Fruit fly (Drosophila melanogaster): ENCODE results near the gene CG3847.

The CG3847 gene

dm6 chrX:6346926-6347367 is at the start of gene CG3847 (continued):
- TF ChIP-seq fd64A (GFP tag; optimal IDR thresholded peaks at IDR 0.05) (no peak), ftz-f1 (GFP tag; optimal IDR thresholded peaks at IDR 0.05) (peak; percentile 82), MTF-1 (GFP tag; optimal IDR thresholded peaks at IDR 0.05; ENCODE audit: borderline replicate concordance) (no peak), Dref (GFP tag; IDR thresholded peaks at IDR 0.05) (peak; percentile 96), gce (GFP tag; IDR thresholded peaks at IDR 0.05) (no peak), CG18599 (GFP tag; optimal IDR thresholded peaks at IDR 0.05) (peak; percentile 58), CG14441 (GFP tag; IDR thresholded peaks at IDR 0.05) (no peak), gem (tag; optimal IDR thresholded peaks at IDR 0.05) (peak; percentile 18), Dip2 (GFP tag; IDR thresholded peaks at IDR 0.05) (no peak), pros (GFP tag; optimal IDR thresholded peaks at IDR 0.05) (no peak), CG12659 (GFP tag; optimal IDR thresholded peaks at IDR 0.05) (peak; percentile 94), MBD-R2 (GFP tag; IDR thresholded peaks at IDR 0.05) (peak; percentile 73), CG31441 (GFP tag; IDR thresholded peaks at IDR 0.05) (0 out of 2 replicates have a peak, but pooled peaks have one; percentile 11), CG9727 (GFP tag; optimal IDR thresholded peaks at IDR 0.05) (peak; percentile 43), CG10565 (GFP tag; optimal IDR thresholded peaks at IDR 0.05) (no peak), ind (GFP tag; optimal IDR thresholded peaks at IDR 0.05) (peak; percentile 26), bigmax (GFP tag; optimal IDR thresholded peaks at IDR 0.05) (no peak), CG5180 (GFP tag; optimal IDR thresholded peaks at IDR 0.05) (no peak), dimm (GFP tag; IDR thresholded peaks at IDR 0.05) (no peak), CG4707 (GFP tag; optimal IDR thresholded peaks at IDR 0.05) (no peak), Hr78 (GFP tag; optimal IDR thresholded peaks at IDR 0.05) (no peak), MESR4 (GFP tag; optimal IDR thresholded peaks at IDR 0.05) (peak; percentile 95), z (GFP tag; IDR thresholded peaks at IDR 0.05) (no peak), Xrp1 (GFP tag; IDR thresholded peaks at IDR 0.05) (no peak), Jarid2 (GFP tag; optimal IDR thresholded peaks at IDR 0.05) (peak; percentile 2), CG14667 (GFP tag; IDR thresholded peaks at IDR 0.05) (no peak), CG14014 (GFP tag; IDR thresholded peaks at IDR 0.05) (0 out of 2 replicates have a peak, but pooled peaks have one; percentile 9), Hmr (GFP tag; optimal IDR thresholded peaks at IDR 0.05) (peak; percentile 83), CG8944 (GFP tag; optimal IDR thresholded peaks at IDR 0.05) (peak; percentile 22), eve (GFP tag; optimal IDR thresholded peaks at IDR 0.05) (no peak), CG2120 (GFP tag; optimal IDR thresholded peaks at IDR 0.05) (peak; percentile 51), Nf-YC (tag; optimal IDR thresholded peaks at IDR 0.05) (peak; percentile 47), CG10366 (GFP tag; IDR thresholded peaks at IDR 0.05) (no peak), CG6175 (GFP tag; IDR thresholded peaks at IDR 0.05) (peak; percentile 54; the same call in 1 of the 3 replicates), klu (GFP tag; IDR thresholded peaks at IDR 0.05) (no peak), ewg (GFP tag; optimal IDR thresholded peaks at IDR 0.05) (no peak), stwl (tag; optimal IDR thresholded peaks at IDR 0.05) (peak; percentile 90), CG15696 (tag; optimal IDR thresholded peaks at IDR 0.05) (no peak), CG7839 (tag; optimal IDR thresholded peaks at IDR 0.05) (peak; percentile 8), H15 (GFP tag; IDR thresholded peaks at IDR 0.05) (no peak), CG12236 (GFP tag; optimal IDR thresholded peaks at IDR 0.05) (no peak), sd (tag; optimal IDR thresholded peaks at IDR 0.05) (peak; percentile 39), gsb-n (tag; optimal IDR thresholded peaks at IDR 0.05) (peak; percentile 21), Tbp (GFP tag; optimal IDR thresholded peaks at IDR 0.05) (no peak), CG11560 (tag; IDR thresholded peaks at IDR 0.05) (no peak), croc (GFP tag; conservative IDR thresholded peaks at IDR 0.05) (no peak), CG18619 (GFP tag; optimal IDR thresholded peaks at IDR 0.05) (peak; percentile 8), CG13123 (GFP tag; optimal IDR thresholded peaks at IDR 0.05) (no peak), Gsc (GFP tag; IDR thresholded peaks at IDR 0.05) (no peak), hb (GFP tag; IDR thresholded peaks at IDR 0.05; ENCODE audit: partially characterized antibody) (no peak), YL-1 (GFP tag; optimal IDR thresholded peaks at IDR 0.05) (peak; percentile 89)
